Worm (Caenorhabditis elegans) whole organism, L3 larva: ENCODE measurements around the gene btbd-10.

Experiments
- aly-2 ChIP-seq: fragments of 150-350 bp; optimal IDR thresholded peaks from 2 replicates; lab custom pipeline; 2014; ENCODE audit warnings: missing biosample characterization, missing genetic modification characterization
- ama-1 ChIP-seq: fragments of 150-350 bp; optimal IDR thresholded peaks from 2 replicates; lab custom pipeline; 2018
- egl-5 ChIP-seq: fragments of 150-350 bp; optimal IDR thresholded peaks from 2 replicates; lab custom pipeline; 2017; ENCODE audit warnings: missing biosample characterization, missing genetic modification reagents, missing genetic modification characterization, inconsistent platforms
- lin-15B ChIP-seq: fragments of 150-350 bp; optimal IDR thresholded peaks from 2 replicates; lab custom pipeline; 2014; ENCODE audit warnings: missing biosample characterization, missing genetic modification characterization
- nhr-237 ChIP-seq: fragments of 150-350 bp; optimal IDR thresholded peaks from 2 replicates; lab custom pipeline; 2014; ENCODE audit warnings: missing biosample characterization, missing genetic modification characterization
- pqm-1 ChIP-seq: fragments of 150-350 bp; optimal IDR thresholded peaks from 2 replicates; lab custom pipeline; 2017; ENCODE audit warnings: missing biosample characterization, missing genetic modification characterization, inconsistent platforms
- unc-39 ChIP-seq: sonication (generic microtip); optimal IDR thresholded peaks from 4 replicates; lab custom pipeline; 2017; ENCODE audit warnings: missing biosample characterization, missing genetic modification characterization
- unc-62 ChIP-seq: fragments of 150-350 bp; sonication (generic microtip); optimal IDR thresholded peaks from 4 replicates; lab custom pipeline; 2014; ENCODE audit warnings: missing biosample characterization, missing genetic modification reagents, missing genetic modification characterization

DNA sequence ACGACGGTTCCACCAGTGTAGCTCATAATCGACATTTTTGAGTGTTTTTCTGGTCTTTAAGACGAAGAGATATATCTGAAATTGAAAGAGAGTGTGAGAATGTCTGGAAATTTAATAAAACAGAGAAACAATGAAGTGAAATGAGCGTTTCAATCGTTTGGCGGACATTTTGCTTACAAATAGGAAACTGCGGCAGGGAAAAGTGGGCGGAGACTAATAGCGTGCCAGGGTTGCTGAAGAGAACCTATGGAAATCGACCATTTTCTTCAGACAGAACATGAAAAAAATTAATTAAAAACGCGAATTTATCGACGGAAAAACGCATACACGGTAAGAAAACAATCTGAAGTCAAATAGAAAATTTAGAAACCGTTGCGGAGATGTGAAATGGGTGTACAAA is 50.5 kb downstream of the btbd-10 start, which contains the start of gene pbs-3:
- TF ChIP-seq egl-5 (tag; lab: Kevin White, UChicago) (no peak), aly-2 (tag; lab: Kevin White, UChicago) (no peak), ama-1 (peak; percentile 5), nhr-237 (tag; lab: Kevin White, UChicago) (no peak), unc-39 (tag; lab: Kevin White, UChicago) (no peak), unc-62 (no peak), lin-15B (peak; percentile 62), pqm-1 (tag; lab: Kevin White, UChicago) (peak; percentile 37)
